Worm (Caenorhabditis elegans) whole organism, L2 larva: ENCODE data around the gene pdi-2.

Experiments used
- C34F6.9 ChIP-seq: fragments of 150-350 bp; optimal IDR thresholded peaks from 2 replicates; lab custom pipeline; 2014; ENCODE audit warnings: missing biosample characterization, missing genetic modification characterization
- ZK546.5 ChIP-seq: sonication (generic microtip); optimal IDR thresholded peaks from 2 replicates; lab custom pipeline; 2017; ENCODE audit warnings: missing biosample characterization, missing genetic modification characterization
- alr-1 ChIP-seq: fragments of 150-350 bp; optimal IDR thresholded peaks from 2 replicates; lab custom pipeline; 2014; ENCODE audit warnings: missing biosample characterization, missing genetic modification characterization
- aly-2 ChIP-seq: fragments of 150-350 bp; optimal IDR thresholded peaks from 2 replicates; lab custom pipeline; 2014; ENCODE audit warnings: missing biosample characterization, missing genetic modification characterization
- ama-1 ChIP-seq: fragments of 150-350 bp; optimal IDR thresholded peaks from 2 replicates; lab custom pipeline; 2018; ENCODE audit warnings: inconsistent platforms
- blmp-1 ChIP-seq: sonication (generic microtip); optimal IDR thresholded peaks from 2 replicates; lab custom pipeline; 2017; ENCODE audit warnings: missing genetic modification characterization, mild to moderate bottlenecking, missing compliant biosample characterization, antibody characterized with exemption, moderate library complexity; ENCODE audit not compliant: insufficient read depth
- crh-2 ChIP-seq: sonication (generic microtip); optimal IDR thresholded peaks from 2 replicates; lab custom pipeline; 2017; ENCODE audit warnings: missing biosample characterization, missing genetic modification characterization
- dmd-4 ChIP-seq: sonication (generic microtip); optimal IDR thresholded peaks from 2 replicates; lab custom pipeline; 2017; ENCODE audit warnings: missing biosample characterization, missing genetic modification characterization
- elt-3 ChIP-seq: sonication (generic microtip); optimal IDR thresholded peaks from 2 replicates; lab custom pipeline; 2017; ENCODE audit warnings: missing biosample characterization, missing genetic modification characterization
- fos-1 ChIP-seq: fragments of 150-350 bp; optimal IDR thresholded peaks from 2 replicates; lab custom pipeline; 2014; ENCODE audit warnings: missing biosample characterization, missing genetic modification characterization
- gmeb-1 ChIP-seq: fragments of 150-350 bp; optimal IDR thresholded peaks from 2 replicates; lab custom pipeline; 2014; ENCODE audit warnings: missing biosample characterization, missing genetic modification characterization
- lsy-2 ChIP-seq, 2 experiments: fragments of 150-350 bp in 1 of 2; sonication (generic microtip) in 1 of 2; optimal IDR thresholded peaks; 2 replicates each; lab custom pipeline; 2014 to 2017; ENCODE audit warnings: missing biosample characterization in 2 of 2, missing genetic modification characterization in 2 of 2
- mab-5 ChIP-seq: fragments of 150-350 bp; optimal IDR thresholded peaks from 2 replicates; lab custom pipeline; 2014; ENCODE audit warnings: missing biosample characterization, missing genetic modification characterization
- mbf-1 ChIP-seq: sonication (generic microtip); optimal IDR thresholded peaks from 2 replicates; lab custom pipeline; 2017; ENCODE audit warnings: missing biosample characterization, missing genetic modification characterization
- nhr-10 ChIP-seq: sonication (generic microtip); optimal IDR thresholded peaks from 2 replicates; lab custom pipeline; 2017; ENCODE audit warnings: missing biosample characterization, missing genetic modification characterization
- nhr-11 ChIP-seq: fragments of 150-350 bp; optimal IDR thresholded peaks from 2 replicates; lab custom pipeline; 2014; ENCODE audit warnings: missing biosample characterization, missing genetic modification characterization
- nhr-12 ChIP-seq: fragments of 150-350 bp; optimal IDR thresholded peaks from 2 replicates; lab custom pipeline; 2014; ENCODE audit warnings: missing biosample characterization, missing genetic modification characterization
- nhr-129 ChIP-seq: fragments of 150-350 bp; optimal IDR thresholded peaks from 2 replicates; lab custom pipeline; 2014; ENCODE audit warnings: missing biosample characterization, missing genetic modification characterization
- nhr-21 ChIP-seq: fragments of 150-350 bp; optimal IDR thresholded peaks from 2 replicates; lab custom pipeline; 2014; ENCODE audit warnings: missing biosample characterization, missing genetic modification characterization
- nhr-23 ChIP-seq: fragments of 150-350 bp; optimal IDR thresholded peaks from 2 replicates; lab custom pipeline; 2014; ENCODE audit warnings: missing biosample characterization, missing genetic modification reagents, missing genetic modification characterization
- nhr-237 ChIP-seq: fragments of 150-350 bp; optimal IDR thresholded peaks from 2 replicates; lab custom pipeline; 2014; ENCODE audit warnings: missing biosample characterization, missing genetic modification characterization
- nhr-25 ChIP-seq: fragments of 150-350 bp; sonication (generic microtip); optimal IDR thresholded peaks from 3 replicates; lab custom pipeline; 2014; ENCODE audit warnings: missing biosample characterization, missing genetic modification characterization
- nhr-6 ChIP-seq: fragments of 150-350 bp; optimal IDR thresholded peaks from 2 replicates; lab custom pipeline; 2014; ENCODE audit warnings: missing biosample characterization, missing genetic modification characterization
- skn-1 ChIP-seq: sonication (generic microtip); optimal IDR thresholded peaks from 2 replicates; lab custom pipeline; 2017; ENCODE audit warnings: missing biosample characterization, missing genetic modification characterization
- sma-3 ChIP-seq: sonication (generic microtip); optimal IDR thresholded peaks from 2 replicates; lab custom pipeline; 2016; ENCODE audit warnings: missing genetic modification reagents, missing genetic modification characterization, missing compliant biosample characterization
- unc-55 ChIP-seq: fragments of 150-350 bp; sonication (generic microtip); optimal IDR thresholded peaks from 3 replicates; lab custom pipeline; 2014; ENCODE audit warnings: missing biosample characterization, missing genetic modification reagents, missing genetic modification characterization
- unc-62 ChIP-seq: fragments of 150-350 bp; optimal IDR thresholded peaks from 2 replicates; lab custom pipeline; 2014; ENCODE audit warnings: missing biosample characterization, missing genetic modification reagents, missing genetic modification characterization
- zag-1 ChIP-seq: fragments of 150-350 bp; optimal IDR thresholded peaks from 2 replicates; lab custom pipeline; 2014; ENCODE audit warnings: missing biosample characterization, missing genetic modification characterization
- ztf-4 ChIP-seq: fragments of 150-350 bp; optimal IDR thresholded peaks from 2 replicates; lab custom pipeline; 2014; ENCODE audit warnings: missing biosample characterization, missing genetic modification characterization

The pdi-2 gene

DNA sequence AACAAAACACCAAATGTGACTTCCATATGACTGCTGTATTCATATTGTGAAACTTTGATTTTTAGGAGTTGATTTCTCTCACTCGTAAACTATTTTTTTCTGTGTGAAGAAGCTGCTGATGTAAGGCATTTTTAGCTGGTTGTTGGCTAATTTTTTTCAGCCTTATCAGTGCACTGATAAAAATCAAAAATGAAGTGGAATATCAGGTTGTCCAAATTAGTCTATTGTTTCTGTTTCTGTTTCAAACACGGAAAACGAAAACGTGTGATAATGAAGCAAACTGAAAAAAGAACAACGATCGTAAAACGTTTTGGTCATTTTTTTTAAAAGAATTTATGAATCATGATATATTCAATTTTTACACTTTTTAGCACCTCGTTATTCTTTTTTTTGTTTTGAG, 43.2 kb upstream of the pdi-2 start:
- TF ChIP-seq fos-1 (tag; lab: Kevin White, UChicago) (peak; percentile 91), skn-1 (tag; lab: Kevin White, UChicago) (no peak), elt-3 (no peak), blmp-1 (tag; lab: Kevin White, UChicago) (no peak), mab-5 (no peak), crh-2 (tag; lab: Kevin White, UChicago) (peak; percentile 39), sma-3 (no peak), nhr-21 (tag; lab: Kevin White, UChicago) (no peak), nhr-10 (tag; lab: Kevin White, UChicago) (no peak), zag-1 (no peak), aly-2 (tag; lab: Kevin White, UChicago) (no peak), nhr-11 (tag; lab: Kevin White, UChicago) (no peak), ztf-4 (tag; lab: Kevin White, UChicago) (no peak)

DNA sequence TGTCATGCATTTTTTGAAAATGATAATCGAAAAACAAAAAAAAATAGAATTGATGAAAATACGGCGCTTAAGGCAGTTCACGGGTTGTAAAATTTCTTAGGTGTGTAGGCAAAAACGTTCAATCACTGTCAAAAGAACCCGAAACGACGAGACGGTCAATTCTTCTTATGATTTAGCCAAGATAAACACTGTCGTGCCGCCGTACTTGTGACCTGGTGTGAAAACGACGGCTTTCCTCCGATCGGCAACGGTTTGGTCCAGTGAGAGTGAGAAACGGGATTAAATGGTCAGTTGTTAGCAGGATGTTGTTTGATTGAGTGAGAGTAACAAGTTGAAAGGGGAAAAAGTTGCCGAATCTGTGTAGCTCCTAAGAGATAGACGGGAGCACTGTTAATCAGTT, 39.9 kb upstream of the pdi-2 start:
- peak; percentile 5 for TF ChIP-seq nhr-129 (tag; lab: Kevin White, UChicago)
- peak; percentile 15 for TF ChIP-seq fos-1 (tag; lab: Kevin White, UChicago)
- peak; percentile 5 for TF ChIP-seq blmp-1 (tag; lab: Kevin White, UChicago)
- no peak for TF ChIP-seq nhr-25 (tag; lab: Kevin White, UChicago)
- TF ChIP-seq, all 48 proteins: peak for 3

DNA sequence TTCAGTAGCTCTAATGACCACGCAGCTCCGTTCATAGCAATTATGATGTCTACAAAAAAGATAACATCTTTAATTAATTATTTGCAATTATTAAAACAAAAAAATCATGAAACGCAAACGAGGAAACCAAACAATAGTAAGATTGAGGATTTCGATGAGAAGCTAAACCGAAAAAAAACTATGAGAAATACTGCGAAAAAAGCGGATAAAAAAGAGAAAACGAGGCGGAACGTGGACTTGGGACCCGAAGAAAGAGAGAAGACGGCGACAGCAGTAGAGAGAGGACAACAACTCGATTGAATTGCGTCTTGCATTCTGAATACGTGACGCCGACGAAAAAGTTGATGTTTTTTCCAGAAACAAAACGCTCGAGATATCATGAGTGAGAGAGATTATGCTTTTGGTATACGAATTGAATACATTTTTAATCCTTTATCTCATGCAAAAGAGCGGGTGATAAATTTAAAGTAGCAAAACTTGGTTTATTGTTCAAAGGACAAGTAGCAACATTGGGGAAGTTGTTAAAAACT, 35.1 kb upstream of the pdi-2 start, which contains the start of gene ncr-1:
ncr-1 (minus strand) TSS at position 51 of the 530 bp plus-strand sequence.
- TF ChIP-seq unc-55 (GFP tag; lab: Kevin White, UChicago) (peak; percentile 56), nhr-23 (tag; lab: Kevin White, UChicago) (no peak), C34F6.9 (tag; lab: Kevin White, UChicago) (peak; percentile 12)

DNA sequence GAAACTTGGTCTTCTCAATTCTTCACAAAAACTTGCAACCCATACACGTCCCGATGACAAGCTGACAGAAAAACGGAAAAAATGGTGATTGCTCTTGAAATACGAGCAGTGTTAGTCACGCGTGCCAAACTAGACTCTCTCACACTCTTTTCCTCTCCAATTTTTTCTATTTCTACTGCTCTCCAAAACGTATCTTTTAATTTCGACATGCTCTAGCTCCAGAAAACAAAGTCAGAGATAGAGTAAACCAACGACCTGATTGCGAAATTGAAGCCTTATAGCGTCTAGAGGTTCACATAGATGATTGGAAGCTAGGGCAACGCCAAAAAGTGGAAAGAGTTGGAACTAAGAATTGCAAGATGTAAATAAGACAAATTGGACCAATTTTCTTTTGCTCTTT, 33.6 kb upstream of the pdi-2 start:
- no peak for TF ChIP-seq elt-3
- TF ChIP-seq crh-2 (tag; lab: Kevin White, UChicago), result no peak
- TF ChIP-seq nhr-237, result no peak
- TF ChIP-seq lsy-2 (tag; optimal IDR thresholded peaks at IDR 0.05; lab: Kevin White, UChicago), result no peak
- no peak for TF ChIP-seq ama-1
- TF ChIP-seq C34F6.9 (tag; lab: Kevin White, UChicago), result peak; percentile 47
- no peak for TF ChIP-seq skn-1 (tag; lab: Kevin White, UChicago)
- TF ChIP-seq mbf-1 (tag; lab: Kevin White, UChicago), result no peak
- TF ChIP-seq nhr-129 (tag; lab: Kevin White, UChicago), result peak; percentile 65
- TF ChIP-seq nhr-12 (tag; lab: Kevin White, UChicago), result no peak
- no peak for TF ChIP-seq unc-62 (GFP tag; lab: Kevin White, UChicago)

DNA sequence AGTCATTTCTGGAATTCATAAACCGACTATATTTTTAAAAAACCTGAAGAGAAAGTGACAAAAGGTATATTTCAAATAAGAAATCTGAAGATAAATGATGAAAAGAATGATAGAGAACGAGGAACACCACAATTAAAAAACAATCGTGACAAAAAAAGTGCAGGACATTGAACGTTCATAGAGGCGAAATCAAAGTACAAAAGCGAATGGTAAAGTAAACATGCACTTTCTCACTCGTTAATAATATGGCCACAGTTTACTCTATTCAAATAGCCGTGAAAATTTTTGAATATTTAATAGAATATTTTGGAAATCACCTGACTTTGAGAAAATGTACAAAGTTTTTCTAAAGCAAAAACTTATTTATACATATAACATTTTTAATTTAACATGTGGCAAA, 31.8 kb upstream of the pdi-2 start, which contains the start of gene F46H6.5:
F46H6.5 (minus strand) TSS at position 10 of the 400 bp plus-strand sequence.
- TF ChIP-seq dmd-4 (tag; lab: Kevin White, UChicago) (no peak), nhr-237 (no peak), zag-1 (no peak), gmeb-1 (tag; lab: Kevin White, UChicago) (no peak), aly-2 (tag; lab: Kevin White, UChicago) (no peak), alr-1 (tag; lab: Kevin White, UChicago) (no peak), sma-3 (no peak), nhr-6 (tag; lab: Kevin White, UChicago) (no peak), nhr-11 (tag; lab: Kevin White, UChicago) (no peak), ZK546.5 (no peak)

DNA sequence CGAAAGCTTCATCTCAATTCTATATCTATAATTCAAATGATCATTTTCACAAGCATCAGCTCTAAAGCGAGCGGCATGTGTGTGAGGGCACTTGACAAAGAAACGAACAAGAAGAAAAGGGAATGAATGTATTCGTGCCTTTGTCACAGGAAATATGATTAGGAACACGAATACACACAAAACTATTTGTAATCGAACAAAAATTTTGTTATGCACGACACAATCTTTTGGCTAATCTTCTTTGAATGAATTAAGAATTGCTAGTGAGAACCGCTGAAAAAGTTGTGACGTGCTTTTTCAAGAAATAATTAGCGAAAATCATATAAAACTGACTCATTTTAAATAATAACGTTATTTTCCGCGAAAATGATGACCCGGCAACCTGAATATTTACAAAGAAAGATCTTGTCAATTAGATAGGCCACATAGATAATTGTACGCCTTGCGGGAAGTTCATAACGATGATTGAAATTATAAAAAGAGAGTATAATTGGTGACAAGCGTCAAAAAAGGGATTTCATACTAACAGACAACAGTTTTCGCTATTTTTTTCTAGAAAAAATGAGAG, 30.4 kb upstream of the pdi-2 start:
- no peak for TF ChIP-seq elt-3
